Fruit fly (Drosophila melanogaster): ENCODE data around the gene sim.

sim gene

DNA sequence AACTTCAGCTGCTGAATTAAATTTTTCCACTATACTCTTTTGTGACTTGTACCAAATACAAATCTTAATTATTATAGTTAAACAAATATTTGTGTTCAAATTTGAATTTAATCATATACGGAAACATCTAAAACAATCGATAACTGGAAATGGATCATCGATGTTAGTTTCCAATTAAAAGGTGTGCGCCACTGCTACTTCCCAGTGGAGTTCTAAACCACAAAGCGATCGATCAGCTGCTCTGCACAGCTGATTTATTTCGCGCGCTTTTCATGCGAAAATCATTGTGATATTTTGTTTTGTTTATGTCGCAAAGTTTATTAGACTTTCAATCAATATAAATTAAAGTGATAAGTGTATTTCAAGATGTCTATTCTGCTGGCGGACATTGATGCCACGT lies 30.8 kb downstream of the sim start, which contains the start of gene timeout (continued):
- TF ChIP-seq CG42726 (GFP tag; IDR thresholded peaks at IDR 0.05; ENCODE audit: partially characterized antibody): peak; percentile 47; the same call in 1 of the 2 replicates
- no peak for TF ChIP-seq CG4854 (GFP tag; optimal IDR thresholded peaks at IDR 0.05)
- TF ChIP-seq Drgx (GFP tag; IDR thresholded peaks at IDR 0.05): no peak
- peak; percentile 63 for TF ChIP-seq hbn (GFP tag; IDR thresholded peaks at IDR 0.05; ENCODE audit: partially characterized antibody)
- peak; percentile 59 for TF ChIP-seq tna (GFP tag; IDR thresholded peaks at IDR 0.05; ENCODE audit: partially characterized antibody)
- TF ChIP-seq Sry-δ (GFP tag; optimal IDR thresholded peaks at IDR 0.05): peak; percentile 76
- TF ChIP-seq insv (GFP tag; optimal IDR thresholded peaks at IDR 0.05): peak in 1 of 2 experiments; percentile 88
- no peak for TF ChIP-seq CG8388 (GFP tag; optimal IDR thresholded peaks at IDR 0.05)
- TF ChIP-seq pzg (GFP tag; optimal IDR thresholded peaks at IDR 0.05): peak; percentile 74
- peak; percentile 45 for TF ChIP-seq gfzf (GFP tag; optimal IDR thresholded peaks at IDR 0.05)
- no peak for TF ChIP-seq ssp (GFP tag; IDR thresholded peaks at IDR 0.05)
- no peak for TF ChIP-seq nerfin-1 (tag; optimal IDR thresholded peaks at IDR 0.05)
- peak; percentile 94 for TF ChIP-seq stwl (tag; optimal IDR thresholded peaks at IDR 0.05)
- TF ChIP-seq zen2 (GFP tag; IDR thresholded peaks at IDR 0.05; ENCODE audit: partially characterized antibody): peak; percentile 36; the same call in 1 of the 3 replicates
- TF ChIP-seq sna (GFP tag; IDR thresholded peaks at IDR 0.05; ENCODE audit: partially characterized antibody): peak; percentile 69; the same call in 1 of the 2 replicates
- no peak for TF ChIP-seq Nf-YA (GFP tag; IDR thresholded peaks at IDR 0.05)
- peak; percentile 73 for TF ChIP-seq HLH4C (GFP tag; IDR thresholded peaks at IDR 0.05; ENCODE audit: partially characterized antibody)
- TF ChIP-seq Opbp (GFP tag; IDR thresholded peaks at IDR 0.05; ENCODE audit: partially characterized antibody): peak; percentile 77; the same call in 2 of the 3 replicates
- TF ChIP-seq CG17829 (tag; optimal IDR thresholded peaks at IDR 0.05): peak; percentile 23
- TF ChIP-seq amos (GFP tag; IDR thresholded peaks at IDR 0.05; ENCODE audit: partially characterized antibody): peak; percentile 71
- TF ChIP-seq CG16813 (GFP tag; IDR thresholded peaks at IDR 0.05; ENCODE audit: partially characterized antibody): peak; percentile 67
- TF ChIP-seq Dp (GFP tag; optimal IDR thresholded peaks at IDR 0.05): peak; percentile 86
- peak; percentile 66 for TF ChIP-seq zen (tag; optimal IDR thresholded peaks at IDR 0.05)
- TF ChIP-seq CG14710 (tag; optimal IDR thresholded peaks at IDR 0.05): peak; percentile 73
- peak; percentile 38 for TF ChIP-seq CG9797 (GFP tag; optimal IDR thresholded peaks at IDR 0.05)
- no peak for TF ChIP-seq Xbp1 (GFP tag; optimal IDR thresholded peaks at IDR 0.05)
- no peak for TF ChIP-seq CG11247 (GFP tag; IDR thresholded peaks at IDR 0.05)
- TF ChIP-seq Dref (GFP tag; IDR thresholded peaks at IDR 0.05): peak; percentile 92
- TF ChIP-seq gem (tag; optimal IDR thresholded peaks at IDR 0.05): no peak
- TF ChIP-seq vnd (GFP tag; IDR thresholded peaks at IDR 0.05; ENCODE audit: partially characterized antibody): peak; percentile 72
- TF ChIP-seq inv (GFP tag; IDR thresholded peaks at IDR 0.05; ENCODE audit: partially characterized antibody): peak; percentile 53
- no peak for TF ChIP-seq al (GFP tag; IDR thresholded peaks at IDR 0.05)
- no peak for TF ChIP-seq Rx (GFP tag; IDR thresholded peaks at IDR 0.05)
- no peak for TF ChIP-seq Gug (GFP tag; IDR thresholded peaks at IDR 0.05)
- TF ChIP-seq knrl (GFP tag; IDR thresholded peaks at IDR 0.05; ENCODE audit: partially characterized antibody): peak; percentile 74; the same call in 2 of the 3 replicates
- TF ChIP-seq jumu (GFP tag; optimal IDR thresholded peaks at IDR 0.05): no peak
- peak; percentile 64 for TF ChIP-seq Myb (GFP tag; optimal IDR thresholded peaks at IDR 0.05)
- peak; percentile 70 for TF ChIP-seq Bgb (GFP tag; IDR thresholded peaks at IDR 0.05; ENCODE audit: partially characterized antibody)
- peak; percentile 88 for TF ChIP-seq CG13287 (GFP tag; IDR thresholded peaks at IDR 0.05; ENCODE audit: partially characterized antibody)
- TF ChIP-seq CG34224 (GFP tag; IDR thresholded peaks at IDR 0.05; ENCODE audit: partially characterized antibody): peak; percentile 70
- no peak for TF ChIP-seq CG17612 (GFP tag; IDR thresholded peaks at IDR 0.05)
- peak; percentile 76 for TF ChIP-seq CG6791 (GFP tag; IDR thresholded peaks at IDR 0.05; ENCODE audit: partially characterized antibody)
- TF ChIP-seq CG2116 (GFP tag; optimal IDR thresholded peaks at IDR 0.05): peak; percentile 94
- peak; percentile 27 for TF ChIP-seq CG33213 (GFP tag; optimal IDR thresholded peaks at IDR 0.05)
- TF ChIP-seq CTCF (GFP tag; optimal IDR thresholded peaks at IDR 0.05): peak; percentile 64
- TF ChIP-seq CG17186 (GFP tag; optimal IDR thresholded peaks at IDR 0.05): peak; percentile 81
- peak; percentile 8 for TF ChIP-seq CoRest (tag; optimal IDR thresholded peaks at IDR 0.05)
- TF ChIP-seq CG15696 (tag; optimal IDR thresholded peaks at IDR 0.05): no peak
- TF ChIP-seq Dll (GFP tag; IDR thresholded peaks at IDR 0.05; ENCODE audit: partially characterized antibody): peak; percentile 80

All from whole organism, embryonic.